Worm (Caenorhabditis elegans): ENCODE measurements around the gene clec-125.
A peak's percentile ranks its signal among the peaks of the same experiment; 100 is the strongest.

The clec-125 gene

DNA sequence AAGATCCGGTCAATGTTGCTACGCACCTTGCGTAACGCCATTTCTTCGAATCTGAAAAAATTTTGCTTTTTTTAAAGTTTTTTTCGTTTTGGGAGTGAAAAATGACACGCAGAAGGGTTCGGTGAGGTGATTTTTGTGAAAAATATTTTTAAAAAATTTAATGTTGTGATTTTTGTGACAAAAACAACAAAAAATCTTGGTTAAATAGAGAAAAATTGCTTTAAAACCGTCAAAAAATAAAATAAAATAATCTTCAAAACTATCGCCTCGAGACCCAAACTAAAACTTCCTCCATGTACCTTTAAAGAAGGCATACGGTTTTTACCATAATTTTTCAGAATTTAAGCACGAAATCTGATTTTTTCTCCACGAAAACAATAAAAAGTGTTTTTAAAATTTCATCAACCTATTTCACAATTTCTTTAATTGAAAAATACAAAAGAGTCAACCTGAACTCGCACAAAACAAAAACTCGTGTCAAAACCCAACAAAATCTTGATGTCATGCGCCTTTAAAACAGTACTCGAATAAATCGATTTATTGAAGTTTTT lies 30.7 kb downstream of the clec-125 start, which contains the start of gene apd-3:
Gene apd-3, minus strand, starts transcription at position 51 of the 551 bp plus-strand sequence.
- TF ChIP-seq madf-3 (GFP tag; IDR thresholded peaks at IDR 0.05), result no peak
- TF ChIP-seq zim-3 (tag; optimal IDR thresholded peaks at IDR 0.05), result no peak
- no peak for TF ChIP-seq F55B11.4 (tag; optimal IDR thresholded peaks at IDR 0.05; ENCODE audit: borderline replicate concordance, insufficient read depth)
- TF ChIP-seq ceh-91 (GFP tag; IDR thresholded peaks at IDR 0.05), result 0 out of 2 replicates have a peak, but pooled peaks have one; percentile 38
- no peak for TF ChIP-seq ceh-58 (GFP tag; IDR thresholded peaks at IDR 0.05)
- TF ChIP-seq rcor-1 (GFP tag; IDR thresholded peaks at IDR 0.05), result no peak
- TF ChIP-seq F23B12.7 (tag; optimal IDR thresholded peaks at IDR 0.05; ENCODE audit: insufficient read depth), result no peak
- no peak for TF ChIP-seq tbx-9 (tag; optimal IDR thresholded peaks at IDR 0.05; ENCODE audit: borderline replicate concordance)
- TF ChIP-seq gei-17 (GFP tag; optimal IDR thresholded peaks at IDR 0.05), result no peak
- TF ChIP-seq ccch-3 (GFP tag; optimal IDR thresholded peaks at IDR 0.05), result no peak
- TF ChIP-seq mxl-1 (tag; optimal IDR thresholded peaks at IDR 0.05), result no peak
- TF ChIP-seq lag-1 (GFP tag; IDR thresholded peaks at IDR 0.05), result no peak
- peak; percentile 93 for TF ChIP-seq F33H1.4 (GFP tag; IDR thresholded peaks at IDR 0.05)
- TF ChIP-seq akir-1 (GFP tag; optimal IDR thresholded peaks at IDR 0.05), result no peak
- no peak for TF ChIP-seq attf-6 (GFP tag; IDR thresholded peaks at IDR 0.05)
- TF ChIP-seq lin-54 (GFP tag; optimal IDR thresholded peaks at IDR 0.05), result peak; percentile 4
- no peak for TF ChIP-seq hmg-1.2 (GFP tag; IDR thresholded peaks at IDR 0.05)
- TF ChIP-seq sdz-38 (tag; optimal IDR thresholded peaks at IDR 0.05), result no peak
- TF ChIP-seq him-1 (tag; optimal IDR thresholded peaks at IDR 0.05), result no peak
- peak; percentile 82 for TF ChIP-seq madf-8 (GFP tag; conservative IDR thresholded peaks at IDR 0.05)
- peak; percentile 10 for TF ChIP-seq snpc-3.4 (tag; optimal IDR thresholded peaks at IDR 0.05)
- TF ChIP-seq ztf-26 (tag; optimal IDR thresholded peaks at IDR 0.05), result no peak
- no peak for TF ChIP-seq attf-5 (GFP tag; optimal IDR thresholded peaks at IDR 0.05)
- no peak for TF ChIP-seq cebp-2 (GFP tag; IDR thresholded peaks at IDR 0.05)
- TF ChIP-seq nhr-80 (tag; optimal IDR thresholded peaks at IDR 0.05), result no peak
- TF ChIP-seq nhr-179 (tag; optimal IDR thresholded peaks at IDR 0.05), result no peak
- TF ChIP-seq fkh-3 (tag; optimal IDR thresholded peaks at IDR 0.05), result no peak
- no peak for TF ChIP-seq ets-4 (GFP tag; optimal IDR thresholded peaks at IDR 0.05)
- TF ChIP-seq C06A6.2 (GFP tag; conservative IDR thresholded peaks at IDR 0.05), result no peak
- no peak for TF ChIP-seq hlh-12 (tag; optimal IDR thresholded peaks at IDR 0.05)
- TF ChIP-seq lin-26 (GFP tag; IDR thresholded peaks at IDR 0.05), result no peak
- TF ChIP-seq C17E4.6 (GFP tag; IDR thresholded peaks at IDR 0.05), result no peak
- no peak for TF ChIP-seq Y67H2A.10 (GFP tag; conservative IDR thresholded peaks at IDR 0.05)
- no peak for TF ChIP-seq ZK185.1 (tag; optimal IDR thresholded peaks at IDR 0.05; ENCODE audit: poor library complexity, severe bottlenecking)
- peak; percentile 95 for TF ChIP-seq madf-6 (GFP tag; IDR thresholded peaks at IDR 0.05)
- no peak for TF ChIP-seq nhr-27 (tag; optimal IDR thresholded peaks at IDR 0.05)
- no peak for TF ChIP-seq ama-1 (optimal IDR thresholded peaks at IDR 0.05)
- TF ChIP-seq ama-1 (GFP tag; optimal IDR thresholded peaks at IDR 0.05), result no peak
- TF ChIP-seq rec-8 (tag; optimal IDR thresholded peaks at IDR 0.05), result no peak
- no peak for TF ChIP-seq unc-130 (GFP tag; optimal IDR thresholded peaks at IDR 0.05)
- TF ChIP-seq xnd-1 (tag; optimal IDR thresholded peaks at IDR 0.05), result peak; percentile 97
- peak; percentile 27 for TF ChIP-seq efl-1 (GFP tag; optimal IDR thresholded peaks at IDR 0.05)
- no peak for TF ChIP-seq lin-35 (GFP tag; optimal IDR thresholded peaks at IDR 0.05)
- TF ChIP-seq B0336.3 (GFP tag; IDR thresholded peaks at IDR 0.05), result no peak
- TF ChIP-seq repo-1 (tag; optimal IDR thresholded peaks at IDR 0.05), result no peak
- no peak for TF ChIP-seq nfya-2 (GFP tag; IDR thresholded peaks at IDR 0.05)
- TF ChIP-seq snpc-1.3 (tag; optimal IDR thresholded peaks at IDR 0.05; ENCODE audit: insufficient read depth), result peak; percentile 19
- no peak for TF ChIP-seq attf-3 (GFP tag; conservative IDR thresholded peaks at IDR 0.05)
- no peak for TF ChIP-seq ceh-27 (GFP tag; optimal IDR thresholded peaks at IDR 0.05)
